Fruit fly (Drosophila melanogaster): ENCODE data around the gene Rev1.

dm6 chr3L:624203-624914 is 29.8 kb upstream of the Rev1 start:
- no peak for TF ChIP-seq cic (GFP tag; optimal IDR thresholded peaks at IDR 0.05)
- TF ChIP-seq cnc (optimal IDR thresholded peaks at IDR 0.05) = no peak
- TF ChIP-seq toe (GFP tag; optimal IDR thresholded peaks at IDR 0.05) = no peak
- TF ChIP-seq kay (GFP tag; ENCODE audit: borderline replicate concordance) = peak; percentile 2
- TF ChIP-seq CG33017 (tag; optimal IDR thresholded peaks at IDR 0.05) = no peak
- TF ChIP-seq Hr96 (GFP tag; optimal IDR thresholded peaks at IDR 0.05) = no peak
- no peak for TF ChIP-seq CG11617 (GFP tag; optimal IDR thresholded peaks at IDR 0.05)
- no peak for TF ChIP-seq CG5204 (GFP tag; optimal IDR thresholded peaks at IDR 0.05)
- TF ChIP-seq ovo (GFP tag; optimal IDR thresholded peaks at IDR 0.05) = no peak
- TF ChIP-seq CG7101 (tag; optimal IDR thresholded peaks at IDR 0.05) = no peak
- no peak for TF ChIP-seq CG7045 (GFP tag; optimal IDR thresholded peaks at IDR 0.05)
- no peak for TF ChIP-seq pad (GFP tag; optimal IDR thresholded peaks at IDR 0.05)

Measured in whole organism, adult.